Worm (Caenorhabditis elegans) whole organism, late embryonic: Measurements from ENCODE around the gene twk-8.

Experiments used
- C08G9.2 ChIP-seq: sonication (generic microtip); optimal IDR thresholded peaks from 2 replicates; lab custom pipeline; 2016; ENCODE audit warnings: mild to moderate bottlenecking, missing genetic modification characterization, moderate library complexity, missing compliant biosample characterization
- F13H6.1 ChIP-seq: sonication (generic microtip); optimal IDR thresholded peaks from 2 replicates; lab custom pipeline; 2016; ENCODE audit warnings: missing genetic modification characterization, missing compliant biosample characterization
- K09A11.1 ChIP-seq: sonication (generic microtip); optimal IDR thresholded peaks from 2 replicates; lab custom pipeline; 2017; ENCODE audit warnings: antibody characterized with exemption, mild to moderate bottlenecking, missing genetic modification characterization, missing compliant biosample characterization; ENCODE audit not compliant: insufficient read depth
- T23F11.4 ChIP-seq: fragments of 200-800 bp; sonication (Bioruptor generic); optimal IDR thresholded peaks from 2 replicates; lab custom pipeline; 2018; ENCODE audit warnings: mild to moderate bottlenecking, missing genetic modification characterization, missing compliant biosample characterization
- ahr-1 ChIP-seq: sonication (generic microtip); optimal IDR thresholded peaks from 2 replicates; lab custom pipeline; 2016; ENCODE audit warnings: missing genetic modification characterization, missing compliant biosample characterization
- ama-1 ChIP-seq: fragments of 150-350 bp; optimal IDR thresholded peaks from 2 replicates; lab custom pipeline; 2014
- ceh-19 ChIP-seq: fragments of 200-800 bp; sonication (Bioruptor generic); optimal IDR thresholded peaks from 2 replicates; lab custom pipeline; 2018; ENCODE audit warnings: mild to moderate bottlenecking, missing genetic modification characterization, missing compliant biosample characterization
- ceh-2 ChIP-seq: sonication (generic microtip); optimal IDR thresholded peaks from 2 replicates; lab custom pipeline; 2016; ENCODE audit warnings: missing genotype, missing genetic modification characterization, missing compliant biosample characterization
- ceh-22 ChIP-seq: sonication (generic microtip); optimal IDR thresholded peaks from 2 replicates; lab custom pipeline; 2017; ENCODE audit warnings: missing biosample characterization, missing genetic modification characterization
- ceh-24 ChIP-seq: sonication (generic microtip); optimal IDR thresholded peaks from 2 replicates; lab custom pipeline; 2016; ENCODE audit warnings: mild to moderate bottlenecking, missing genetic modification characterization, missing compliant biosample characterization
- ceh-34 ChIP-seq: sonication (generic microtip); optimal IDR thresholded peaks from 2 replicates; lab custom pipeline; 2016; ENCODE audit warnings: mild to moderate bottlenecking, missing genetic modification characterization, missing compliant biosample characterization
- ceh-45 ChIP-seq: fragments of 200-800 bp; sonication (Bioruptor generic); IDR thresholded peaks from 2 replicates; pipeline ENCODE4 v1.3.6; 2022; ENCODE audit warnings: missing genetic modification reagents, missing genetic modification characterization, missing compliant biosample characterization
- che-1 ChIP-seq: sonication (generic microtip); optimal IDR thresholded peaks from 2 replicates; lab custom pipeline; 2016; ENCODE audit warnings: mild to moderate bottlenecking, missing genetic modification characterization, missing compliant biosample characterization
- dve-1 ChIP-seq: sonication (generic microtip); optimal IDR thresholded peaks from 2 replicates; lab custom pipeline; 2017; ENCODE audit warnings: antibody characterized with exemption, mild to moderate bottlenecking, missing genetic modification characterization, missing compliant biosample characterization
- elt-2 ChIP-seq: sonication (generic microtip); optimal IDR thresholded peaks from 2 replicates; lab custom pipeline; 2016; ENCODE audit warnings: missing genetic modification reagents, missing genetic modification characterization, missing compliant biosample characterization
- elt-4 ChIP-seq: sonication (generic microtip); optimal IDR thresholded peaks from 2 replicates; lab custom pipeline; 2016; ENCODE audit warnings: missing genetic modification characterization, missing compliant biosample characterization
- ets-4 ChIP-seq: sonication (generic microtip); optimal IDR thresholded peaks from 2 replicates; lab custom pipeline; 2016; ENCODE audit warnings: missing genetic modification characterization, missing compliant biosample characterization
- fkh-6 ChIP-seq: sonication (generic microtip); optimal IDR thresholded peaks from 2 replicates; lab custom pipeline; 2016; ENCODE audit warnings: missing genetic modification characterization, missing compliant biosample characterization
- gmeb-2 ChIP-seq: sonication (generic microtip); optimal IDR thresholded peaks from 2 replicates; lab custom pipeline; 2016; ENCODE audit warnings: missing genetic modification characterization, inconsistent platforms, missing compliant biosample characterization
- hlh-13 ChIP-seq: fragments of 200-800 bp; sonication (Bioruptor generic); optimal IDR thresholded peaks from 2 replicates; lab custom pipeline; 2018; ENCODE audit warnings: mild to moderate bottlenecking, missing genetic modification characterization, missing compliant biosample characterization
- hlh-30 ChIP-seq: sonication (generic microtip); optimal IDR thresholded peaks from 2 replicates; lab custom pipeline; 2017; ENCODE audit warnings: antibody characterized with exemption, missing genetic modification characterization, missing compliant biosample characterization; ENCODE audit not compliant: insufficient read depth
- hlh-6 ChIP-seq: sonication (generic microtip); optimal IDR thresholded peaks from 2 replicates; lab custom pipeline; 2016; ENCODE audit warnings: missing genotype, missing genetic modification characterization, missing compliant biosample characterization
- hlh-8 ChIP-seq: sonication (generic microtip); optimal IDR thresholded peaks from 2 replicates; lab custom pipeline; 2016; ENCODE audit warnings: missing genotype, missing genetic modification characterization, missing compliant biosample characterization
- lin-11 ChIP-seq: fragments of 200-800 bp; sonication (Bioruptor generic); optimal IDR thresholded peaks from 2 replicates; lab custom pipeline; 2018; ENCODE audit warnings: mild to moderate bottlenecking, missing genetic modification characterization, missing compliant biosample characterization
- nfya-1 ChIP-seq: sonication (generic microtip); optimal IDR thresholded peaks from 2 replicates; lab custom pipeline; 2017; ENCODE audit warnings: missing genetic modification characterization, mild to moderate bottlenecking, missing compliant biosample characterization, antibody characterized with exemption, moderate library complexity
- npax-4 ChIP-seq: sonication (generic microtip); optimal IDR thresholded peaks from 2 replicates; lab custom pipeline; 2016; ENCODE audit warnings: missing genetic modification characterization, missing compliant biosample characterization
- pag-3 ChIP-seq: sonication (generic microtip); optimal IDR thresholded peaks from 2 replicates; lab custom pipeline; 2016; ENCODE audit warnings: missing compliant biosample characterization, missing genetic modification characterization, borderline replicate concordance
- pat-9 ChIP-seq: fragments of 200-800 bp; sonication (Bioruptor generic); optimal IDR thresholded peaks from 2 replicates; lab custom pipeline; 2018; ENCODE audit warnings: mild to moderate bottlenecking, missing genetic modification characterization, moderate library complexity, missing compliant biosample characterization
- pax-1 ChIP-seq: fragments of 150-350 bp; optimal IDR thresholded peaks from 2 replicates; lab custom pipeline; 2014; ENCODE audit warnings: missing biosample characterization, missing genetic modification characterization
- pha-2 ChIP-seq: sonication (generic microtip); optimal IDR thresholded peaks from 2 replicates; lab custom pipeline; 2017; ENCODE audit warnings: mild to moderate bottlenecking, missing genetic modification characterization, missing compliant biosample characterization
- pqm-1 ChIP-seq: sonication (generic microtip); optimal IDR thresholded peaks from 2 replicates; lab custom pipeline; 2016; ENCODE audit warnings: missing genetic modification characterization, missing compliant biosample characterization
- pros-1 ChIP-seq: fragments of 150-350 bp; optimal IDR thresholded peaks from 2 replicates; lab custom pipeline; 2014; ENCODE audit warnings: missing biosample characterization, missing genetic modification reagents, missing genetic modification characterization
- ref-2 ChIP-seq: sonication (generic microtip); optimal IDR thresholded peaks from 2 replicates; lab custom pipeline; 2016; ENCODE audit warnings: missing genetic modification characterization, missing compliant biosample characterization
- rnt-1 ChIP-seq: sonication (generic microtip); optimal IDR thresholded peaks from 2 replicates; lab custom pipeline; 2016; ENCODE audit warnings: missing genetic modification characterization, missing compliant biosample characterization
- sox-4 ChIP-seq: sonication (generic microtip); optimal IDR thresholded peaks from 2 replicates; lab custom pipeline; 2017; ENCODE audit warnings: mild to moderate bottlenecking, missing genetic modification characterization, inconsistent platforms, missing compliant biosample characterization
- tbx-7 ChIP-seq: sonication (generic microtip); optimal IDR thresholded peaks from 2 replicates; lab custom pipeline; 2016; ENCODE audit warnings: missing genotype, missing genetic modification characterization, missing compliant biosample characterization
- unc-42 ChIP-seq: sonication (generic microtip); optimal IDR thresholded peaks from 2 replicates; lab custom pipeline; 2016; ENCODE audit warnings: missing genotype, missing genetic modification characterization, missing compliant biosample characterization
- ztf-16 ChIP-seq: sonication (generic microtip); optimal IDR thresholded peaks from 2 replicates; lab custom pipeline; 2017; ENCODE audit warnings: missing genetic modification characterization, missing compliant biosample characterization

twk-8 gene

ce11 chrIV:9114078-9114477, 31.9 kb downstream of the twk-8 start:
- TF ChIP-seq dve-1 = no peak
- TF ChIP-seq, all 69 proteins: peak for 0

DNA sequence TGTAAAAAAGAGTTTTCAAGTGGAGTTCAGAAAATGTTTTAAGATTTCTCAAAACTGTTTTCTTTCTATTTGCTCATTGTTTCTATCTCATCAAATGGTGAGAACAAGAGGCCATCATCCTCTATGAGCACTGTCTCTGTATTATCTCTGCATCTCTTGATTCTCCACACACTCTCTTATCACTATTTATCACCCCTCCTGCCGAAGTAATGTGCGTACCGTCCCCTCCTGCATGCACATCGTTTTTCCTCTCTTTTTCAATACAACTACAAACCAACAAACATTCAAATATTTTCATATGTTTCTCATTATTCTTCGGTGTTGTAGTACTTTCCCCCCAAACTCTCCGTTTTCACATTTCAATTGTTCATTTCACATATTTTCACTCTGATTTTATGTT, 34.3 kb downstream of the twk-8 start:
- TF ChIP-seq npax-4 (tag; lab: Kevin White, UChicago) (no peak), C08G9.2 (tag; lab: Kevin White, UChicago) (no peak), ets-4 (tag; lab: Kevin White, UChicago) (no peak), hlh-6 (tag; lab: Kevin White, UChicago) (no peak), ztf-16 (tag; lab: Kevin White, UChicago) (no peak), elt-4 (tag; lab: Kevin White, UChicago) (no peak), ceh-2 (tag; lab: Kevin White, UChicago) (no peak), gmeb-2 (tag; lab: Kevin White, UChicago) (no peak)

DNA sequence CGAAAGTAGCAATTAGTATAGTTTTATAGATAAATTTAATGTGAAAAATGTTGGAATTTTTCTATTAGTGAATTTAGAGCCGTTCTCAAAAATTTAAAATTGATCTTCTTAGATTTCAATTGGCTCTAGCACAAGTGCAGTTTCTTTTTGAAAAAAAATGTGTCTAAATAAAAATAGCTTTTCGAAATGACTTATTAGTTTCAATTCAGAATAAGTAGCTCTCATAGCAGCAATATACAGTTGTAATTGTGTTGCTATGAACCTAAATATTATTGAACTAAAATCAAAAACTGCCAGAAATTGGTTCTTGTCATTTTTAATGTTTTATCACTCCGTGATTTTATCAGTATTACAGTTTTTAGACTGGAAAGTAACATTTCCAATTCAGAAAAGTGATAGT, 35.5 kb downstream of the twk-8 start:
- TF ChIP-seq hlh-13 (no peak), rnt-1 (tag; lab: Kevin White, UChicago) (no peak), elt-4 (tag; lab: Kevin White, UChicago) (no peak), ama-1 (lab: Kevin White, UChicago) (no peak), ref-2 (tag; lab: Kevin White, UChicago) (no peak), unc-42 (tag; lab: Kevin White, UChicago) (no peak), ceh-45 (GFP tag; lab: Robert Waterston, UW) (no peak), C08G9.2 (tag; lab: Kevin White, UChicago) (no peak), T23F11.4 (GFP tag; lab: Kevin White, UChicago) (no peak), pag-3 (tag; lab: Kevin White, UChicago) (no peak), K09A11.1 (tag; lab: Kevin White, UChicago) (no peak), lin-11 (tag; lab: Kevin White, UChicago) (no peak), che-1 (tag; lab: Kevin White, UChicago) (no peak), ceh-34 (tag; lab: Kevin White, UChicago) (no peak), sox-4 (tag; lab: Kevin White, UChicago) (no peak), ets-4 (tag; lab: Kevin White, UChicago) (no peak), tbx-7 (no peak), ceh-19 (no peak), pat-9 (no peak), pros-1 (no peak)

DNA sequence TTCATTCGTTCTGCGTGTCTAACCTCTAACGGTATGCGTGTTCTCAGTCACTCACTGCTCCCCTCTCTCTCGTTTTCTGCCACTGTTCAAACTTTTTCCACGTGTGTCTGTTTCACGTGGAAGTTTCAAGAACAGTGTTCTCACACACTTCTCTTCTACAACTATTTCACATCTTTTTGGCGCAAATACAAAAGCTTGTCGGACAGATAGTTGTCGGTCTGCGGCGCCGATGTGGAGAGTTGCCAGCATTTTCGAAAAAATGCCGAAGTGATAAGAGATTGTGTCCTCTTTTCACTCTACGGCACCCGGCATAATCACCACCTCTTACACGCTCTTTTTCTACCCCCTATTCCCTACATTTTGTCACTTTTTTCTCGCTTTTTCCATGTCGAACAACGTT, 36.2 kb downstream of the twk-8 start:
- TF ChIP-seq pax-1 (no peak), ztf-16 (tag; lab: Kevin White, UChicago) (no peak), ceh-22 (tag; lab: Kevin White, UChicago) (no peak), ahr-1 (tag; lab: Kevin White, UChicago) (no peak), ceh-24 (tag; lab: Kevin White, UChicago) (no peak), elt-2 (tag; lab: Kevin White, UChicago) (no peak), ceh-2 (tag; lab: Kevin White, UChicago) (no peak), hlh-8 (tag; lab: Kevin White, UChicago) (no peak)
- TF ChIP-seq, all 69 proteins: peak for 0

DNA sequence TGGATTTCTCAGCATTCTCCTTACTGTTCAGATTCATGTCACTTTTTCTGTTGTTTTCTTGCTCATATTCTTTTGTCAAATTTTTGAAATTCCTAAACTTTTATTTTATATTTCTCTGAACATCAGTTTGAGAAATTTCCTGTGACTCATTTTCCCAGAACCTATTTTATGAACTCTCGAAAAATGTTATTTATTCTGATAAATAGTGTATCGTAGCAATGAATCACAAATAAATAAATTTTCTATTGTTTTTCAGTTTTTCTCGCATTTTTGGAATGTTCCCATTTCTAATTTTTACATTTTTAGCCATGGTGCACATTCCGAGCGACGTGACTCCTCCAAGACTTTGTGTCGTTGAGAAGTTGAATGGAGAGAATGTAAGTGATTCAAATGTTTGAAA, 36.6 kb downstream of the twk-8 start, which contains the start of gene nrfl-1:
nrfl-1 (plus strand) TSS at position 301 of the 400 bp plus-strand sequence.
- TF ChIP-seq hlh-30 (tag; lab: Kevin White, UChicago) = no peak
- no peak for TF ChIP-seq F13H6.1
- no peak for TF ChIP-seq pqm-1 (tag; lab: Kevin White, UChicago)
- no peak for TF ChIP-seq pha-2 (tag; lab: Kevin White, UChicago)
- no peak for TF ChIP-seq ceh-19
- no peak for TF ChIP-seq rnt-1 (tag; lab: Kevin White, UChicago)
- no peak for TF ChIP-seq nfya-1
- TF ChIP-seq ets-4 (tag; lab: Kevin White, UChicago) = no peak
- TF ChIP-seq ceh-45 (GFP tag; lab: Robert Waterston, UW) = no peak
- TF ChIP-seq fkh-6 (tag; lab: Kevin White, UChicago) = no peak
- TF ChIP-seq pat-9 = no peak
